Worm (Caenorhabditis elegans) whole organism, L1 larva: ENCODE results near the gene C49C3.6.

Experiments
- aly-2 ChIP-seq: fragments of 150-350 bp; optimal IDR thresholded peaks from 2 replicates; lab custom pipeline; 2014; ENCODE audit warnings: missing biosample characterization, missing genetic modification characterization
- ama-1 ChIP-seq: fragments of 150-350 bp; optimal IDR thresholded peaks from 2 replicates; lab custom pipeline; 2014
- egl-13 ChIP-seq: sonication (generic microtip); optimal IDR thresholded peaks from 2 replicates; lab custom pipeline; 2016; ENCODE audit warnings: missing genotype, missing genetic modification reagents, missing genetic modification characterization, missing compliant biosample characterization
- lin-15B ChIP-seq: fragments of 150-350 bp; sonication (generic microtip); optimal IDR thresholded peaks from 3 replicates; lab custom pipeline; 2014; ENCODE audit warnings: missing biosample characterization, missing genetic modification characterization
- nhr-237 ChIP-seq: fragments of 150-350 bp; optimal IDR thresholded peaks from 2 replicates; lab custom pipeline; 2014; ENCODE audit warnings: missing biosample characterization, missing genetic modification characterization
- nhr-77 ChIP-seq: fragments of 150-350 bp; optimal IDR thresholded peaks from 2 replicates; lab custom pipeline; 2014; ENCODE audit warnings: missing biosample characterization, missing genetic modification characterization
- ztf-11 ChIP-seq, 2 experiments: sonication (generic microtip); optimal IDR thresholded peaks; 2 replicates each; lab custom pipeline; 2016 to 2017; ENCODE audit warnings: missing genetic modification characterization in 2 of 2, missing biosample characterization in 1 of 2, missing compliant biosample characterization in 1 of 2

DNA sequence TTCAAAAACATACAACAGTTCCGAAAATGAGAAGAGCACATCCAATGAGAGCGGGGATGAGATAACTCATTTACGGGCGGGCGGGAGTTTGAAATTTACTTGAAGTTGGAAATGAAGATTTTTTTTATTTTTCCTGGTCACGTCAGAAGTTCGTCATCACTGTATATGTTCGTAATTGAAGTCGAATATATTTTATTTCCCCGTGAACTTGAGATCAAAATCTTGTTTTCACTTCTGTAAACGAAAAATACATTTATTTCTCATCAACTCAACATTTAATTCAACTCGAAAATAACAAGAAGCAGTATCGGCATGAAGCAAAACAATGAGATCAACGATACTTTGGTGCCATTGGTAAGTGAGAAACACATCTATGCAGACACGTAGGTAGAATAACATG lies 14.9 kb upstream of the C49C3.6 start, which contains the start of gene C49C3.20:
- no peak for TF ChIP-seq nhr-77
- TF ChIP-seq lin-15B (tag; lab: Kevin White, UChicago): no peak
- TF ChIP-seq ama-1 (lab: Kevin White, UChicago): no peak
- no peak for TF ChIP-seq nhr-237 (tag; lab: Kevin White, UChicago)
- no peak for TF ChIP-seq aly-2 (tag; lab: Kevin White, UChicago)
- no peak for TF ChIP-seq ztf-11 (tag; optimal IDR thresholded peaks at IDR 0.05; lab: Kevin White, UChicago)
- TF ChIP-seq egl-13 (tag; lab: Kevin White, UChicago): no peak
